Worm (Caenorhabditis elegans) whole organism, late embryonic: Measurements from ENCODE around the gene R07E5.15.

Experiments
- C08G9.2 ChIP-seq: sonication (generic microtip); optimal IDR thresholded peaks from 2 replicates; lab custom pipeline; 2016; ENCODE audit warnings: mild to moderate bottlenecking, missing genetic modification characterization, moderate library complexity, missing compliant biosample characterization
- C38D4.7 ChIP-seq: fragments of 200-800 bp; sonication (Bioruptor generic); optimal IDR thresholded peaks from 2 replicates; lab custom pipeline; 2018; ENCODE audit warnings: mild to moderate bottlenecking, missing genetic modification characterization, moderate library complexity, missing compliant biosample characterization
- K02D7.2 ChIP-seq: sonication (generic microtip); optimal IDR thresholded peaks from 2 replicates; lab custom pipeline; 2017; ENCODE audit warnings: mild to moderate bottlenecking, missing genetic modification characterization, missing compliant biosample characterization
- K09A11.1 ChIP-seq: sonication (generic microtip); optimal IDR thresholded peaks from 2 replicates; lab custom pipeline; 2017; ENCODE audit warnings: antibody characterized with exemption, mild to moderate bottlenecking, missing genetic modification characterization, missing compliant biosample characterization; ENCODE audit not compliant: insufficient read depth
- T23F11.4 ChIP-seq: fragments of 200-800 bp; sonication (Bioruptor generic); optimal IDR thresholded peaks from 2 replicates; lab custom pipeline; 2018; ENCODE audit warnings: mild to moderate bottlenecking, missing genetic modification characterization, missing compliant biosample characterization
- Y22D7AL.16 ChIP-seq: sonication (generic microtip); optimal IDR thresholded peaks from 2 replicates; lab custom pipeline; 2016; ENCODE audit warnings: missing genetic modification characterization, missing compliant biosample characterization
- ahr-1 ChIP-seq: sonication (generic microtip); optimal IDR thresholded peaks from 2 replicates; lab custom pipeline; 2016; ENCODE audit warnings: missing genetic modification characterization, missing compliant biosample characterization
- ama-1 ChIP-seq: fragments of 150-350 bp; optimal IDR thresholded peaks from 2 replicates; lab custom pipeline; 2014
- ceh-14 ChIP-seq: sonication (generic microtip); optimal IDR thresholded peaks from 2 replicates; lab custom pipeline; 2016; ENCODE audit warnings: missing genotype, missing genetic modification characterization, missing compliant biosample characterization
- ceh-19 ChIP-seq: fragments of 200-800 bp; sonication (Bioruptor generic); optimal IDR thresholded peaks from 2 replicates; lab custom pipeline; 2018; ENCODE audit warnings: mild to moderate bottlenecking, missing genetic modification characterization, missing compliant biosample characterization
- ceh-2 ChIP-seq: sonication (generic microtip); optimal IDR thresholded peaks from 2 replicates; lab custom pipeline; 2016; ENCODE audit warnings: missing genotype, missing genetic modification characterization, missing compliant biosample characterization
- ceh-22 ChIP-seq: sonication (generic microtip); optimal IDR thresholded peaks from 2 replicates; lab custom pipeline; 2017; ENCODE audit warnings: missing biosample characterization, missing genetic modification characterization
- ceh-24 ChIP-seq: sonication (generic microtip); optimal IDR thresholded peaks from 2 replicates; lab custom pipeline; 2016; ENCODE audit warnings: mild to moderate bottlenecking, missing genetic modification characterization, missing compliant biosample characterization
- ceh-30 ChIP-seq: fragments of 150-350 bp; optimal IDR thresholded peaks from 2 replicates; lab custom pipeline; 2014; ENCODE audit warnings: missing biosample characterization, missing genetic modification characterization
- ceh-6 ChIP-seq: fragments of 200-800 bp; sonication (Bioruptor generic); optimal IDR thresholded peaks from 2 replicates; lab custom pipeline; 2018; ENCODE audit warnings: mild to moderate bottlenecking, missing genetic modification characterization, missing compliant biosample characterization
- che-1 ChIP-seq: sonication (generic microtip); optimal IDR thresholded peaks from 2 replicates; lab custom pipeline; 2016; ENCODE audit warnings: mild to moderate bottlenecking, missing genetic modification characterization, missing compliant biosample characterization
- dve-1 ChIP-seq: sonication (generic microtip); optimal IDR thresholded peaks from 2 replicates; lab custom pipeline; 2017; ENCODE audit warnings: antibody characterized with exemption, mild to moderate bottlenecking, missing genetic modification characterization, missing compliant biosample characterization
- elt-2 ChIP-seq: sonication (generic microtip); optimal IDR thresholded peaks from 2 replicates; lab custom pipeline; 2016; ENCODE audit warnings: missing genetic modification reagents, missing genetic modification characterization, missing compliant biosample characterization
- fax-1 ChIP-seq: sonication (generic microtip); optimal IDR thresholded peaks from 2 replicates; lab custom pipeline; 2016; ENCODE audit warnings: missing genotype, missing genetic modification characterization, missing compliant biosample characterization
- fkh-6 ChIP-seq: sonication (generic microtip); optimal IDR thresholded peaks from 2 replicates; lab custom pipeline; 2016; ENCODE audit warnings: missing genetic modification characterization, missing compliant biosample characterization
- hlh-15 ChIP-seq: sonication (generic microtip); optimal IDR thresholded peaks from 2 replicates; lab custom pipeline; 2016; ENCODE audit warnings: missing genetic modification characterization, missing compliant biosample characterization
- hlh-30 ChIP-seq: sonication (generic microtip); optimal IDR thresholded peaks from 2 replicates; lab custom pipeline; 2017; ENCODE audit warnings: antibody characterized with exemption, missing genetic modification characterization, missing compliant biosample characterization; ENCODE audit not compliant: insufficient read depth
- hlh-6 ChIP-seq: sonication (generic microtip); optimal IDR thresholded peaks from 2 replicates; lab custom pipeline; 2016; ENCODE audit warnings: missing genotype, missing genetic modification characterization, missing compliant biosample characterization
- lin-11 ChIP-seq: fragments of 200-800 bp; sonication (Bioruptor generic); optimal IDR thresholded peaks from 2 replicates; lab custom pipeline; 2018; ENCODE audit warnings: mild to moderate bottlenecking, missing genetic modification characterization, missing compliant biosample characterization
- madf-2 ChIP-seq: sonication (generic microtip); optimal IDR thresholded peaks from 2 replicates; lab custom pipeline; 2017; ENCODE audit warnings: missing genetic modification characterization, missing compliant biosample characterization
- nfya-1 ChIP-seq: sonication (generic microtip); optimal IDR thresholded peaks from 2 replicates; lab custom pipeline; 2017; ENCODE audit warnings: missing genetic modification characterization, mild to moderate bottlenecking, missing compliant biosample characterization, antibody characterized with exemption, moderate library complexity
- nhr-11 ChIP-seq: fragments of 150-350 bp; optimal IDR thresholded peaks from 2 replicates; lab custom pipeline; 2014; ENCODE audit warnings: missing biosample characterization, missing genetic modification characterization
- nhr-232 ChIP-seq: sonication (generic microtip); optimal IDR thresholded peaks from 2 replicates; lab custom pipeline; 2016; ENCODE audit warnings: missing genetic modification characterization, missing compliant biosample characterization
- odd-2 ChIP-seq: sonication (generic microtip); optimal IDR thresholded peaks from 2 replicates; lab custom pipeline; 2017; ENCODE audit warnings: antibody characterized with exemption, mild to moderate bottlenecking, missing genetic modification characterization, missing compliant biosample characterization
- pag-3 ChIP-seq: sonication (generic microtip); optimal IDR thresholded peaks from 2 replicates; lab custom pipeline; 2016; ENCODE audit warnings: missing compliant biosample characterization, missing genetic modification characterization, borderline replicate concordance
- pha-4 ChIP-seq: fragments of 150-350 bp; optimal IDR thresholded peaks from 2 replicates; lab custom pipeline; 2018; ENCODE audit warnings: missing biosample characterization, missing genetic modification reagents, missing genetic modification characterization
- sox-2 ChIP-seq: fragments of 200-800 bp; sonication (Bioruptor generic); IDR thresholded peaks from 2 replicates; pipeline ENCODE4 v1.3.6; 2022; ENCODE audit warnings: missing genetic modification reagents, missing genetic modification characterization, missing compliant biosample characterization
- syd-9 ChIP-seq: sonication (generic microtip); optimal IDR thresholded peaks from 2 replicates; lab custom pipeline; 2016; ENCODE audit warnings: mild to moderate bottlenecking, missing genetic modification characterization, moderate library complexity, missing compliant biosample characterization
- tbx-2 ChIP-seq: sonication (generic microtip); optimal IDR thresholded peaks from 2 replicates; lab custom pipeline; 2016; ENCODE audit warnings: missing genetic modification characterization, missing compliant biosample characterization
- ttx-3 ChIP-seq: sonication (generic microtip); optimal IDR thresholded peaks from 2 replicates; lab custom pipeline; 2016; ENCODE audit warnings: missing genetic modification reagents, missing genetic modification characterization, missing compliant biosample characterization
- unc-42 ChIP-seq: sonication (generic microtip); optimal IDR thresholded peaks from 2 replicates; lab custom pipeline; 2016; ENCODE audit warnings: missing genotype, missing genetic modification characterization, missing compliant biosample characterization
- zip-5 ChIP-seq: sonication (generic microtip); optimal IDR thresholded peaks from 2 replicates; lab custom pipeline; 2016; ENCODE audit warnings: missing genetic modification characterization, missing compliant biosample characterization

R07E5.15 gene

ce11 chrIII:4434294-4434781 lies 33.1 kb downstream of the R07E5.15 start, which contains the start of gene C28A5.1:
Gene C28A5.1, minus strand, starts transcription at chrIII:4434344.
- TF ChIP-seq elt-2 = no peak
- TF ChIP-seq ceh-19 (GFP tag; lab: Kevin White, UChicago) = no peak
- no peak for TF ChIP-seq tbx-2 (tag; lab: Kevin White, UChicago)
- TF ChIP-seq nhr-11 (tag; lab: Kevin White, UChicago) = no peak

DNA sequence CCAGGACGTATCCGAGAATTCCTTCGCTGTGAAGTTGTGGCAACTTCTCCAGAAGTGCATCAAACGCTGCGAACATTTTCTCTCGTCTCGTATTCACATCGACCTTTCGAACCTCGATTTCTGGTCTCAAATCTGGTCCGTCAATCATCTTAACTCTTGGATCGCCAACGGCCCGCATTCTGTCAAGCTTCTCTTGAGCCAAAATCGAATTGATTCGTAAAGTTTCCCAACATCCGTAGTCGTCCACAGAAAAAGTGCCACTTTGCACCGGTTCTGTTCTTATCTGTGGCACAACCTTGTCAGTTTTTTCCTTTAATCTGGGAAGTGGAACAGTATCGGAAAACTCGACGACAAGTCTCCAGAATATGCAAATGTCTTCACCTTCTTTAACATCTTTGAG lies 34.0 kb downstream of the R07E5.15 start:
- TF ChIP-seq zip-5 = no peak
- TF ChIP-seq nfya-1 (tag; lab: Kevin White, UChicago) = no peak
- TF ChIP-seq hlh-30 (tag; lab: Kevin White, UChicago) = no peak
- TF ChIP-seq hlh-15 (tag; lab: Kevin White, UChicago) = no peak
- TF ChIP-seq C08G9.2 (tag; lab: Kevin White, UChicago) = no peak
- TF ChIP-seq ceh-14 = no peak
- no peak for TF ChIP-seq ceh-6
- TF ChIP-seq syd-9 (tag; lab: Kevin White, UChicago) = no peak
- TF ChIP-seq pha-4 = no peak

DNA sequence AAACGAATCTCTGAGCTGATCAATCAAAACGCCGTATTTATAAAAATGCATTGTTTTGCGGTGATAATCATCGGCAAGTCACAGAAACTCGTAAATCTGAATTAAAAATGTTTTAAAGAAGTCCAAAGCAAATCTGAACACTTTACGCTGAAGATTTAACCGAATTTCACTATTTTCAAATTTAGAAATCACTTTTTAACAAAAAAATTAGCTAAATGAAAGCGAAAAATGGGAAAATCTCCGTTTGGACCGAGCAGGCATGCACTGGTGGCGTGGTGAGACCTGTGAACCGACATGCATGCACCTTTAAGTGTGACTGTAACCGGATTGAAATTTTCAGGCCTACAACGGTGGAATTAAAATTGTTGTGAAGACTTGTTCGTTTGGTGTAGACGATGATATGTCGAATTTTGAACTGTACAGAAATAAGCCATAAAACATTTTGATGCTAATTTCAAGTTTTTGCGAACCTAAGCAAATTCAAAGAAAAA lies 38.3 kb downstream of the R07E5.15 start, which contains the start of gene C28A5.2:
Gene C28A5.2 (minus strand): TSS at position 51 of the 491 bp plus-strand sequence.
- TF ChIP-seq T23F11.4 = no peak
- TF ChIP-seq zip-5 = no peak
- no peak for TF ChIP-seq Y22D7AL.16
- TF ChIP-seq tbx-2 (tag; lab: Kevin White, UChicago) = no peak
- no peak for TF ChIP-seq pag-3 (tag; lab: Kevin White, UChicago)
- TF ChIP-seq pha-4 = no peak
- TF ChIP-seq fax-1 = no peak
- no peak for TF ChIP-seq ttx-3 (tag; lab: Kevin White, UChicago)
- TF ChIP-seq ahr-1 (tag; lab: Kevin White, UChicago) = no peak
- TF ChIP-seq nhr-11 (tag; lab: Kevin White, UChicago) = no peak
- no peak for TF ChIP-seq madf-2 (tag; lab: Kevin White, UChicago)
- no peak for TF ChIP-seq lin-11
- TF ChIP-seq K09A11.1 (tag; lab: Kevin White, UChicago) = no peak
- TF ChIP-seq, all 69 proteins: peak for 0

DNA sequence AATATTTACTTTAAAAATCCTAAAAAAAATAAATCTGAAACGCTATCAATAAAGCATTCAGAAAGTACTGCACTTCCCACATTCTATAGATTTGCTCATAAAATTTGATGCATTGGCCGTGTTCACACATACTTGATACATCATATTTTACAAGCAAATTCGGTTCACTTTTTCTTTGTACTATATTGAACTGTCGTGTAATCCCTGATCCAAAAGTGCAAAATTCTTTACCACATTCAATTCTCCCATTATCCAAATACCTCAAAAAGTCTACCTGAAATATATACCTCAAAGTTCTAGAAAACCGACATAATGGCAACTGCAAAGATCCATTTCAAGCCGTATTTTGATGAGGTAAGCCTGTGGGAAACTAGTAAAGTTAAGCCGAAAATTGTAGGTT lies 40.5 kb downstream of the R07E5.15 start, which contains the start of gene nex-3:
Gene nex-3 (plus strand): TSS at position 301 of the 400 bp plus-strand sequence.
- TF ChIP-seq fkh-6 (no peak), dve-1 (tag; lab: Kevin White, UChicago) (no peak), K02D7.2 (no peak), ceh-19 (GFP tag; lab: Kevin White, UChicago) (no peak), zip-5 (no peak), sox-2 (GFP tag; lab: Robert Waterston, UW) (no peak), hlh-6 (no peak), hlh-15 (tag; lab: Kevin White, UChicago) (no peak), ceh-24 (tag; lab: Kevin White, UChicago) (no peak), lin-11 (no peak), ceh-22 (tag; lab: Kevin White, UChicago) (no peak), madf-2 (tag; lab: Kevin White, UChicago) (no peak), ama-1 (lab: Kevin White, UChicago) (no peak), ceh-2 (no peak), pha-4 (no peak), che-1 (tag; lab: Kevin White, UChicago) (no peak), ceh-30 (tag; lab: Kevin White, UChicago) (no peak)

DNA sequence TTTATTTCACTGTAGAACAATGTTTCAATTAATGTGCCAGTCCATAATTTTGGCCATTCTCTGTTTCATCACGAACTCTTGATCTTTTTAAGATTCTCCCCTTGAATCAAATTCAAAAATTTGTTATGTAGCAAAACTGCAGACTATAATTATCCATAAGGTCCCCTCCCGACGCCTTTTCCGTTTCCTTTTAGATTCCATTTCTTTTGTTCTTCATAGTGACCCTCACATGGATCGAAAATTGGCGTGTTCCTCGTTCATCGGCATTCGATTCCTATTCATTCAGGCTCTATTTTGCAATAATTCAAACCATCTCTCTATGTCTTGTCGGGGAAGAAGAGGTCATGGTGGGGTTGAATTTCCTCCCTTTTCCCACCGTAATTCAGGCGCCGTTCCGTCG lies 43.2 kb downstream of the R07E5.15 start:
- TF ChIP-seq sox-2 (GFP tag; lab: Robert Waterston, UW) (no peak), unc-42 (tag; lab: Kevin White, UChicago) (no peak), lin-11 (no peak), odd-2 (tag; lab: Kevin White, UChicago) (no peak), C38D4.7 (GFP tag; lab: Kevin White, UChicago) (no peak), nhr-232 (no peak)
